Worm (Caenorhabditis elegans): ENCODE measurements around the gene snx-1.

ce11 chrX:1120326-1120725 is 8.5 kb upstream of the snx-1 start:
- TF ChIP-seq ztf-4 (tag; optimal IDR thresholded peaks at IDR 0.05) (no peak), mdl-1 (tag; optimal IDR thresholded peaks at IDR 0.05) (no peak), egl-27 (tag; optimal IDR thresholded peaks at IDR 0.05) (no peak), fkh-8 (tag; optimal IDR thresholded peaks at IDR 0.05) (no peak), aly-2 (tag; optimal IDR thresholded peaks at IDR 0.05) (no peak), swsn-7 (tag; optimal IDR thresholded peaks at IDR 0.05) (peak; percentile 6), ets-5 (GFP tag; IDR thresholded peaks at IDR 0.05) (no peak), snpc-4 (tag; optimal IDR thresholded peaks at IDR 0.05) (no peak), efl-3 (GFP tag; optimal IDR thresholded peaks at IDR 0.05) (no peak)
